Fruit fly (Drosophila melanogaster): ENCODE data around the gene Cks85A.

- TF ChIP-seq lola (GFP tag; optimal IDR thresholded peaks at IDR 0.05) (no peak), Jra (GFP tag; optimal IDR thresholded peaks at IDR 0.05) (no peak), Sp1 (GFP tag; optimal IDR thresholded peaks at IDR 0.05) (no peak)
Measured at dm6 chr3R:8725179-8725578, 6.9 kb upstream of the Cks85A start, which contains the start of gene ouib.
